Worm (Caenorhabditis elegans) whole organism, young adult: ENCODE data around the gene F44E5.1.

ENCODE experiments used
- B0019.2 ChIP-seq: fragments of 200-800 bp; sonication (Bioruptor generic); conservative IDR thresholded peaks from 2 replicates; pipeline ENCODE4 v1.3.6; 2022; ENCODE audit warnings: missing genetic modification reagents, missing genetic modification characterization, missing compliant biosample characterization
- B0035.1 ChIP-seq: sonication (generic microtip); optimal IDR thresholded peaks from 2 replicates; lab custom pipeline; 2016; ENCODE audit warnings: missing genetic modification characterization, mild to moderate bottlenecking, missing compliant biosample characterization, missing genotype, missing genetic modification reagents
- B0336.3 ChIP-seq: fragments of 200-800 bp; sonication (Bioruptor generic); IDR thresholded peaks from 2 replicates; pipeline ENCODE4 v1.3.6; 2022; ENCODE audit warnings: missing genetic modification characterization, missing compliant biosample characterization
- C06A6.2 ChIP-seq: fragments of 200-800 bp; sonication (Bioruptor generic); conservative IDR thresholded peaks from 2 replicates; pipeline ENCODE4 v1.3.6; 2022; ENCODE audit warnings: missing genetic modification characterization, missing compliant biosample characterization
- C17E4.6 ChIP-seq: fragments of 200-800 bp; sonication (Bioruptor generic); IDR thresholded peaks from 2 replicates; pipeline ENCODE4 v1.3.6; 2022; ENCODE audit warnings: missing genetic modification reagents, missing genetic modification characterization, missing compliant biosample characterization
- D2030.7 ChIP-seq: fragments of 200-800 bp; sonication (Bioruptor generic); IDR thresholded peaks from 2 replicates; pipeline ENCODE4 v1.3.6; 2022; ENCODE audit warnings: missing genetic modification reagents, missing genetic modification characterization, missing compliant biosample characterization
- F10E7.11 ChIP-seq: sonication (generic microtip); optimal IDR thresholded peaks from 2 replicates; lab custom pipeline; 2017; ENCODE audit warnings: mild to moderate bottlenecking, missing genetic modification characterization, moderate library complexity, missing compliant biosample characterization
- F22D6.2 ChIP-seq: sonication (generic microtip); optimal IDR thresholded peaks from 2 replicates; lab custom pipeline; 2016; ENCODE audit warnings: mild to moderate bottlenecking, missing genetic modification characterization, missing compliant biosample characterization
- F37B4.10 ChIP-seq: fragments of 200-800 bp; sonication (Bioruptor generic); IDR thresholded peaks from 2 replicates; pipeline ENCODE4 v1.3.6; 2022; ENCODE audit warnings: missing genetic modification characterization, missing compliant biosample characterization
- F49E8.2 ChIP-seq: sonication (generic microtip); optimal IDR thresholded peaks from 3 replicates; lab custom pipeline; 2017; ENCODE audit warnings: missing genetic modification characterization, mild to moderate bottlenecking, missing compliant biosample characterization, antibody characterized with exemption, moderate library complexity; ENCODE audit not compliant: insufficient read depth
- F57A8.1 ChIP-seq: fragments of 200-800 bp; sonication (Bioruptor generic); optimal IDR thresholded peaks from 2 replicates; lab custom pipeline; 2018; ENCODE audit warnings: mild to moderate bottlenecking, missing genetic modification characterization, moderate library complexity, missing compliant biosample characterization
- T26A5.8 ChIP-seq: sonication (generic microtip); optimal IDR thresholded peaks from 2 replicates; lab custom pipeline; 2016; ENCODE audit warnings: missing genetic modification characterization, missing compliant biosample characterization
- Y53F4B.3 ChIP-seq: fragments of 200-800 bp; sonication (Bioruptor generic); IDR thresholded peaks from 2 replicates; pipeline ENCODE4 v1.3.6; 2022; ENCODE audit warnings: missing genetic modification reagents, missing genetic modification characterization, missing compliant biosample characterization
- Y53G8AR.9 ChIP-seq: fragments of 200-800 bp; sonication (Bioruptor generic); conservative IDR thresholded peaks from 2 replicates; pipeline ENCODE4 v1.3.6; 2022; ENCODE audit warnings: missing genetic modification reagents, missing genetic modification characterization, missing compliant biosample characterization
- ZK185.1 ChIP-seq: sonication (generic microtip); optimal IDR thresholded peaks from 2 replicates; lab custom pipeline; 2016; ENCODE audit warnings: mild to moderate bottlenecking, missing genetic modification characterization, missing compliant biosample characterization; ENCODE audit not compliant: poor library complexity, severe bottlenecking
- ama-1 ChIP-seq, 3 experiments: fragments of 150-350 bp in 1 of 3; sonication (generic microtip) in 2 of 3; optimal IDR thresholded peaks; 2 replicates each; lab custom pipeline; 2014 to 2018; ENCODE audit warnings: missing biosample characterization in 2 of 3, missing genetic modification characterization in 2 of 3, missing genetic modification reagents in 2 of 3
- atf-7 ChIP-seq: sonication (generic microtip); optimal IDR thresholded peaks from 2 replicates; lab custom pipeline; 2017; ENCODE audit warnings: mild to moderate bottlenecking, missing genetic modification characterization, missing compliant biosample characterization
- athp-1 ChIP-seq: sonication (generic microtip); optimal IDR thresholded peaks from 2 replicates; lab custom pipeline; 2017; ENCODE audit warnings: mild to moderate bottlenecking, missing genetic modification characterization, missing compliant biosample characterization
- attf-3 ChIP-seq: fragments of 200-800 bp; sonication (Bioruptor generic); conservative IDR thresholded peaks from 2 replicates; pipeline ENCODE4 v1.3.6; 2022; ENCODE audit warnings: missing genetic modification reagents, missing genetic modification characterization, missing compliant biosample characterization
- attf-6 ChIP-seq: fragments of 200-800 bp; sonication (Bioruptor generic); IDR thresholded peaks from 2 replicates; pipeline ENCODE4 v1.3.6; 2022; ENCODE audit warnings: missing genetic modification reagents, missing genetic modification characterization, missing compliant biosample characterization
- cebp-1 ChIP-seq, 2 experiments: fragments of 200-800 bp in 1 of 2; sonication (Bioruptor generic) in 1 of 2; sonication (generic microtip) in 1 of 2; IDR thresholded peaks in 1 of 2; optimal IDR thresholded peaks in 1 of 2; 2 replicates each; pipeline versions ENCODE4 v1.3.6 to Lab custom; 2017 to 2022; ENCODE audit warnings: missing compliant biosample characterization in 2 of 2, missing genetic modification characterization in 2 of 2, mild to moderate bottlenecking in 1 of 2, missing genetic modification reagents in 1 of 2, moderate library complexity in 1 of 2
- ceh-100 ChIP-seq: fragments of 200-800 bp; sonication (Bioruptor generic); IDR thresholded peaks from 2 replicates; pipeline ENCODE4 v1.3.6; 2022; ENCODE audit warnings: missing genetic modification reagents, missing genetic modification characterization, missing compliant biosample characterization
- ceh-40 ChIP-seq: fragments of 200-800 bp; sonication (Bioruptor generic); IDR thresholded peaks from 2 replicates; pipeline ENCODE4 v1.3.6; 2022; ENCODE audit warnings: missing genetic modification characterization, missing compliant biosample characterization
- ekl-4 ChIP-seq: fragments of 200-800 bp; sonication (Bioruptor generic); IDR thresholded peaks from 2 replicates; pipeline ENCODE4 v1.3.6; 2022; ENCODE audit warnings: missing genetic modification reagents, missing genetic modification characterization, missing compliant biosample characterization
- him-1 ChIP-seq: sonication (generic microtip); optimal IDR thresholded peaks from 2 replicates; lab custom pipeline; 2016; ENCODE audit warnings: missing genotype, missing genetic modification reagents, missing genetic modification characterization, missing compliant biosample characterization
- hlh-26 ChIP-seq: fragments of 200-800 bp; sonication (Bioruptor generic); conservative IDR thresholded peaks from 2 replicates; pipeline ENCODE4 v1.3.6; 2022; ENCODE audit warnings: missing genetic modification reagents, missing genetic modification characterization, missing compliant biosample characterization
- hmg-1.2 ChIP-seq: fragments of 200-800 bp; sonication (Bioruptor generic); IDR thresholded peaks from 2 replicates; pipeline ENCODE4 v1.3.6; 2022; ENCODE audit warnings: missing genetic modification reagents, missing genetic modification characterization, missing compliant biosample characterization
- lag-1 ChIP-seq: fragments of 200-800 bp; sonication (Bioruptor generic); IDR thresholded peaks from 2 replicates; pipeline ENCODE4 v1.3.6; 2022; ENCODE audit warnings: missing genetic modification reagents, missing genetic modification characterization, missing compliant biosample characterization
- lin-26 ChIP-seq: fragments of 200-800 bp; sonication (Bioruptor generic); IDR thresholded peaks from 2 replicates; pipeline ENCODE4 v1.3.6; 2022; ENCODE audit warnings: missing genetic modification reagents, missing genetic modification characterization, missing compliant biosample characterization
- lsl-1 ChIP-seq: fragments of 200-800 bp; sonication (Bioruptor generic); optimal IDR thresholded peaks from 2 replicates; lab custom pipeline; 2018; ENCODE audit warnings: mild to moderate bottlenecking, missing genetic modification characterization, moderate library complexity, missing compliant biosample characterization
- madf-8 ChIP-seq: fragments of 200-800 bp; sonication (Bioruptor generic); conservative IDR thresholded peaks from 2 replicates; pipeline ENCODE4 v1.3.6; 2022; ENCODE audit warnings: missing genetic modification reagents, missing genetic modification characterization, missing compliant biosample characterization
- mel-28 ChIP-seq: sonication (generic microtip); optimal IDR thresholded peaks from 2 replicates; lab custom pipeline; 2016; ENCODE audit warnings: borderline replicate concordance, mild to moderate bottlenecking, missing genetic modification characterization, missing compliant biosample characterization
- mes-4 ChIP-seq: sonication (generic microtip); optimal IDR thresholded peaks from 2 replicates; lab custom pipeline; 2016; ENCODE audit warnings: missing genotype, missing genetic modification characterization, missing compliant biosample characterization
- nfya-2 ChIP-seq: fragments of 200-800 bp; sonication (Bioruptor generic); IDR thresholded peaks from 2 replicates; pipeline ENCODE4 v1.3.6; 2022; ENCODE audit warnings: missing genetic modification reagents, missing genetic modification characterization, missing compliant biosample characterization
- nfyb-1 ChIP-seq: fragments of 200-800 bp; sonication (Bioruptor generic); IDR thresholded peaks from 2 replicates; pipeline ENCODE4 v1.3.6; 2022; ENCODE audit warnings: missing genetic modification reagents, missing genetic modification characterization, missing compliant biosample characterization
- repo-1 ChIP-seq: sonication (generic microtip); optimal IDR thresholded peaks from 2 replicates; lab custom pipeline; 2017; ENCODE audit warnings: mild to moderate bottlenecking, missing genetic modification characterization, missing compliant biosample characterization
- rpc-1 ChIP-seq, 2 experiments: fragments of 150-350 bp in 1 of 2; sonication (generic microtip) in 1 of 2; optimal IDR thresholded peaks; 2 replicates each; lab custom pipeline; 2014 to 2018; ENCODE audit warnings: missing biosample characterization in 1 of 2, missing genetic modification characterization in 1 of 2, missing genetic modification reagents in 1 of 2, missing genotype in 1 of 2
- snpc-3.4 ChIP-seq: sonication (generic microtip); optimal IDR thresholded peaks from 2 replicates; lab custom pipeline; 2017; ENCODE audit warnings: missing genetic modification characterization, mild to moderate bottlenecking, missing compliant biosample characterization, antibody characterized with exemption, moderate library complexity, missing genotype, missing genetic modification reagents
- snpc-4 ChIP-seq, 5 experiments: fragments of 150-350 bp in 1 of 5; sonication (generic microtip) in 4 of 5; optimal IDR thresholded peaks; 2 replicates each; lab custom pipeline; 2014 to 2018; ENCODE audit warnings: missing genetic modification characterization in 5 of 5, missing biosample characterization in 3 of 5, antibody characterized with exemption in 2 of 5, mild to moderate bottlenecking in 2 of 5, missing compliant biosample characterization in 2 of 5, missing genotype in 2 of 5, moderate library complexity in 2 of 5, missing genetic modification reagents in 1 of 5
- sptf-2 ChIP-seq: fragments of 200-800 bp; sonication (Bioruptor generic); optimal IDR thresholded peaks from 2 replicates; lab custom pipeline; 2018; ENCODE audit warnings: mild to moderate bottlenecking, missing genetic modification characterization, missing compliant biosample characterization
- tbp1 ChIP-seq: fragments of 200-800 bp; sonication (Bioruptor generic); optimal IDR thresholded peaks from 2 replicates; lab custom pipeline; 2018; ENCODE audit warnings: mild to moderate bottlenecking, missing genetic modification characterization, missing compliant biosample characterization
- tlf-1 ChIP-seq: fragments of 200-800 bp; sonication (Bioruptor generic); optimal IDR thresholded peaks from 2 replicates; lab custom pipeline; 2018; ENCODE audit warnings: mild to moderate bottlenecking, missing genetic modification characterization, missing compliant biosample characterization
- xnd-1 ChIP-seq: sonication (generic microtip); optimal IDR thresholded peaks from 2 replicates; lab custom pipeline; 2016; ENCODE audit warnings: missing genotype, missing genetic modification reagents, missing genetic modification characterization, missing compliant biosample characterization
- ztf-18 ChIP-seq: sonication (generic microtip); optimal IDR thresholded peaks from 2 replicates; lab custom pipeline; 2016; ENCODE audit warnings: missing genotype, mild to moderate bottlenecking, missing genetic modification characterization, missing compliant biosample characterization
- ztf-28 ChIP-seq: fragments of 200-800 bp; sonication (Bioruptor generic); IDR thresholded peaks from 2 replicates; pipeline ENCODE4 v1.3.6; 2022; ENCODE audit warnings: missing genetic modification reagents, missing genetic modification characterization, missing compliant biosample characterization
- ztf-3 ChIP-seq: fragments of 200-800 bp; sonication (Bioruptor generic); optimal IDR thresholded peaks from 2 replicates; lab custom pipeline; 2018; ENCODE audit warnings: mild to moderate bottlenecking, missing genetic modification characterization, missing compliant biosample characterization

The F44E5.1 gene

ce11 chrII:11782493-11782892 is 8.1 kb upstream of the F44E5.1 start, which contains the start of gene F43G6.16 (continued):
- TF ChIP-seq lin-26 (GFP tag; lab: Robert Waterston, UW), result no peak
- no peak for TF ChIP-seq F10E7.11 (tag; lab: Kevin White, UChicago)
- peak; percentile 78; the same call in 1 of the 2 replicates for TF ChIP-seq B0336.3 (GFP tag; lab: Robert Waterston, UW)
- no peak for TF ChIP-seq cebp-1 (GFP tag; IDR thresholded peaks at IDR 0.05; lab: Robert Waterston, UW)
- TF ChIP-seq cebp-1 (tag; optimal IDR thresholded peaks at IDR 0.05; lab: Kevin White, UChicago), result no peak
- no peak for TF ChIP-seq mes-4 (tag; lab: Kevin White, UChicago)
- TF ChIP-seq lsl-1 (GFP tag; lab: Kevin White, UChicago), result peak; percentile 99
- TF ChIP-seq ZK185.1 (tag; lab: Kevin White, UChicago), result no peak
- no peak for TF ChIP-seq ztf-3
- peak; percentile 60 for TF ChIP-seq ceh-100
- TF ChIP-seq F22D6.2 (tag; lab: Kevin White, UChicago), result no peak
- TF ChIP-seq lag-1, result no peak
- no peak for TF ChIP-seq F37B4.10 (GFP tag; lab: Robert Waterston, UW)
- TF ChIP-seq snpc-4 (GFP tag; optimal IDR thresholded peaks at IDR 0.05; lab: Kevin White, UChicago), result peak; percentile 28
- peak; percentile 21 to 63 (median 40) for TF ChIP-seq snpc-4 (tag; optimal IDR thresholded peaks at IDR 0.05; lab: Kevin White, UChicago)
- TF ChIP-seq atf-7 (tag; lab: Kevin White, UChicago), result no peak
- peak; percentile 76; the same call in 1 of the 2 replicates for TF ChIP-seq ztf-28 (GFP tag; lab: Robert Waterston, UW)
- peak; percentile 57 for TF ChIP-seq hmg-1.2
- TF ChIP-seq sptf-2 (GFP tag; lab: Kevin White, UChicago), result no peak
- TF ChIP-seq T26A5.8 (tag; lab: Kevin White, UChicago), result no peak
- no peak for TF ChIP-seq ceh-40 (GFP tag; lab: Robert Waterston, UW)
- peak; percentile 51 for TF ChIP-seq athp-1 (tag; lab: Kevin White, UChicago)
- peak; percentile 95 for TF ChIP-seq F49E8.2
- peak; percentile 92 for TF ChIP-seq Y53G8AR.9 (GFP tag; lab: Robert Waterston, UW)
- TF ChIP-seq C17E4.6 (GFP tag; lab: Robert Waterston, UW), result peak; percentile 64; the same call in 1 of the 2 replicates
- TF ChIP-seq xnd-1 (tag; lab: Kevin White, UChicago), result peak; percentile 99
- no peak for TF ChIP-seq F57A8.1 (GFP tag; lab: Kevin White, UChicago)
- peak; percentile 73 for TF ChIP-seq B0019.2
- peak; percentile 70 for TF ChIP-seq tlf-1 (GFP tag; lab: Kevin White, UChicago)
- TF ChIP-seq him-1 (tag; lab: Kevin White, UChicago), result peak; percentile 71
- TF ChIP-seq ztf-18 (tag; lab: Kevin White, UChicago), result peak; percentile 53
- no peak for TF ChIP-seq B0035.1 (tag; lab: Kevin White, UChicago)
- no peak for TF ChIP-seq repo-1 (tag; lab: Kevin White, UChicago)
- peak; percentile 97 for TF ChIP-seq D2030.7 (GFP tag; lab: Robert Waterston, UW)
- peak; percentile 100 for TF ChIP-seq madf-8 (GFP tag; lab: Robert Waterston, UW)
- TF ChIP-seq nfyb-1 (GFP tag; lab: Robert Waterston, UW), result 0 out of 2 replicates have a peak, but pooled peaks have one; percentile 50
- TF ChIP-seq C06A6.2 (GFP tag; lab: Robert Waterston, UW), result no peak
- no peak for TF ChIP-seq mel-28 (tag; lab: Kevin White, UChicago)
- no peak for TF ChIP-seq nfya-2 (GFP tag; lab: Robert Waterston, UW)
- no peak for TF ChIP-seq rpc-1 (optimal IDR thresholded peaks at IDR 0.05; lab: Kevin White, UChicago)
- peak; percentile 12 for TF ChIP-seq rpc-1 (tag; optimal IDR thresholded peaks at IDR 0.05; lab: Kevin White, UChicago)
- peak; percentile 25; the same call in 1 of the 2 replicates for TF ChIP-seq attf-3 (GFP tag; lab: Robert Waterston, UW)
- TF ChIP-seq Y53F4B.3 (GFP tag; lab: Robert Waterston, UW), result no peak; the same call in 1 of the 2 replicates
- peak; percentile 63 for TF ChIP-seq ekl-4 (GFP tag; lab: Robert Waterston, UW)
- peak; percentile 92 for TF ChIP-seq snpc-3.4 (tag; lab: Kevin White, UChicago)
- no peak for TF ChIP-seq ama-1 (optimal IDR thresholded peaks at IDR 0.05; lab: Kevin White, UChicago)
- TF ChIP-seq ama-1 (GFP tag; optimal IDR thresholded peaks at IDR 0.05; lab: Kevin White, UChicago), result no peak
- peak; percentile 53 for TF ChIP-seq tbp1 (GFP tag; lab: Kevin White, UChicago)
- peak; percentile 73; the same call in 1 of the 2 replicates for TF ChIP-seq attf-6 (GFP tag; lab: Robert Waterston, UW)
- TF ChIP-seq hlh-26 (GFP tag; lab: Robert Waterston, UW), result no peak
